Fruit fly (Drosophila melanogaster): ENCODE data around the gene Sgs7.

Gene Sgs7

dm6 chr3L:11528397-11528923 lies 18.8 kb downstream of the Sgs7 start (continued):
- peak; percentile 16 for TF ChIP-seq CG5180 (GFP tag; optimal IDR thresholded peaks at IDR 0.05)
- TF ChIP-seq Rfx (GFP tag; IDR thresholded peaks at IDR 0.05) = peak; percentile 39; the same call in 1 of the 2 replicates
- no peak for TF ChIP-seq Hsf (GFP tag; optimal IDR thresholded peaks at IDR 0.05)
- no peak for TF ChIP-seq NC2β (GFP tag; optimal IDR thresholded peaks at IDR 0.05)
- no peak for TF ChIP-seq CG8478 (optimal IDR thresholded peaks at IDR 0.05)
- no peak for TF ChIP-seq Ptx1 (GFP tag; IDR thresholded peaks at IDR 0.05)
- no peak for TF ChIP-seq zfh2 (GFP tag; optimal IDR thresholded peaks at IDR 0.05)
- no peak for TF ChIP-seq az2 (GFP tag; optimal IDR thresholded peaks at IDR 0.05)
- TF ChIP-seq Fer1 (GFP tag; optimal IDR thresholded peaks at IDR 0.05) = peak; percentile 77
- TF ChIP-seq salm (tag; optimal IDR thresholded peaks at IDR 0.05) = no peak
- TF ChIP-seq crc (GFP tag; optimal IDR thresholded peaks at IDR 0.05) = no peak
- TF ChIP-seq CG13894 (tag; optimal IDR thresholded peaks at IDR 0.05) = peak; percentile 46
- TF ChIP-seq CG6254 (GFP tag; optimal IDR thresholded peaks at IDR 0.05) = no peak
- TF ChIP-seq sqz (GFP tag; optimal IDR thresholded peaks at IDR 0.05) = no peak
- peak; percentile 45; the same call in 1 of the 2 replicates for TF ChIP-seq GATAe (GFP tag; conservative IDR thresholded peaks at IDR 0.05)
- peak in 1 of 2 experiments; percentile 29 for TF ChIP-seq Eip74EF (GFP tag; optimal IDR thresholded peaks at IDR 0.05)
- TF ChIP-seq CG9727 (GFP tag; optimal IDR thresholded peaks at IDR 0.05) = peak; percentile 21
- no peak for TF ChIP-seq Elba2 (GFP tag; optimal IDR thresholded peaks at IDR 0.05)
- TF ChIP-seq CrebB (tag; optimal IDR thresholded peaks at IDR 0.05) = no peak
- no peak for TF ChIP-seq gt (GFP tag; IDR thresholded peaks at IDR 0.05)
- no peak for TF ChIP-seq CG34224 (GFP tag; IDR thresholded peaks at IDR 0.05; ENCODE audit: partially characterized antibody)
- 0 out of 4 replicates have a peak, but pooled peaks have one; percentile 66 for TF ChIP-seq chinmo (GFP tag; IDR thresholded peaks at IDR 0.05; ENCODE audit: partially characterized antibody)
- TF ChIP-seq z (GFP tag; IDR thresholded peaks at IDR 0.05) = no peak
- TF ChIP-seq hkb (optimal IDR thresholded peaks at IDR 0.05) = no peak
- 0 out of 2 replicates have a peak, but pooled peaks have one; percentile 35 for TF ChIP-seq hkb (GFP tag; IDR thresholded peaks at IDR 0.05)
- TF ChIP-seq Dip3 (GFP tag; optimal IDR thresholded peaks at IDR 0.05) = no peak
- no peak for TF ChIP-seq CG3838 (GFP tag; optimal IDR thresholded peaks at IDR 0.05)
- TF ChIP-seq Deaf1 (tag; optimal IDR thresholded peaks at IDR 0.05) = no peak
- TF ChIP-seq dmrt99B (tag; optimal IDR thresholded peaks at IDR 0.05) = no peak
- TF ChIP-seq CG4328 (GFP tag; optimal IDR thresholded peaks at IDR 0.05) = peak; percentile 18
- TF ChIP-seq h (optimal IDR thresholded peaks at IDR 0.05) = no peak
- peak; percentile 38 for TF ChIP-seq CG8924 (tag; optimal IDR thresholded peaks at IDR 0.05)
- peak; percentile 51 for TF ChIP-seq Asciz (GFP tag; optimal IDR thresholded peaks at IDR 0.05)
- TF ChIP-seq CG10462 (GFP tag; optimal IDR thresholded peaks at IDR 0.05) = no peak
- TF ChIP-seq CG17359 (tag; optimal IDR thresholded peaks at IDR 0.05) = peak; percentile 13
- no peak for TF ChIP-seq CG11696 (GFP tag; IDR thresholded peaks at IDR 0.05)
- peak; percentile 16 for TF ChIP-seq CG12299 (tag; optimal IDR thresholded peaks at IDR 0.05)
- peak; percentile 26 for TF ChIP-seq Hey (tag; optimal IDR thresholded peaks at IDR 0.05)
- TF ChIP-seq H15 (GFP tag; IDR thresholded peaks at IDR 0.05) = 0 out of 3 replicates have a peak, but pooled peaks have one; percentile 23
- TF ChIP-seq CG3995 (GFP tag; optimal IDR thresholded peaks at IDR 0.05) = no peak
- no peak for TF ChIP-seq zen2 (GFP tag; IDR thresholded peaks at IDR 0.05; ENCODE audit: partially characterized antibody)
- TF ChIP-seq sens (GFP tag) = peak; percentile 82
- peak; percentile 16; the same call in 1 of the 2 replicates for TF ChIP-seq Nf-YA (GFP tag; IDR thresholded peaks at IDR 0.05)
- peak; percentile 22 for TF ChIP-seq Blimp-1 (GFP tag; optimal IDR thresholded peaks at IDR 0.05)
- TF ChIP-seq CG9215 (GFP tag; IDR thresholded peaks at IDR 0.05) = no peak
- TF ChIP-seq PHDP (tag; optimal IDR thresholded peaks at IDR 0.05) = peak; percentile 47
- TF ChIP-seq lab (GFP tag; optimal IDR thresholded peaks at IDR 0.05) = peak; percentile 73
- no peak for TF ChIP-seq pzg (GFP tag; optimal IDR thresholded peaks at IDR 0.05)
- TF ChIP-seq CG10209 (GFP tag; optimal IDR thresholded peaks at IDR 0.05) = peak; percentile 37
- no peak for TF ChIP-seq ara (GFP tag; IDR thresholded peaks at IDR 0.05)
- no peak for TF ChIP-seq CG10979 (tag; optimal IDR thresholded peaks at IDR 0.05)
